Worm (Caenorhabditis elegans) whole organism, late embryonic: ENCODE data around the gene bus-17.

Experiments
- fkh-6 ChIP-seq: sonication (generic microtip); optimal IDR thresholded peaks from 2 replicates; lab custom pipeline; 2016; ENCODE audit warnings: missing genetic modification characterization, missing compliant biosample characterization
- hlh-13 ChIP-seq: fragments of 200-800 bp; sonication (Bioruptor generic); optimal IDR thresholded peaks from 2 replicates; lab custom pipeline; 2018; ENCODE audit warnings: mild to moderate bottlenecking, missing genetic modification characterization, missing compliant biosample characterization
- nhr-11 ChIP-seq: fragments of 150-350 bp; optimal IDR thresholded peaks from 2 replicates; lab custom pipeline; 2014; ENCODE audit warnings: missing biosample characterization, missing genetic modification characterization
- pag-3 ChIP-seq: sonication (generic microtip); optimal IDR thresholded peaks from 2 replicates; lab custom pipeline; 2016; ENCODE audit warnings: missing compliant biosample characterization, missing genetic modification characterization, borderline replicate concordance
- pqm-1 ChIP-seq: sonication (generic microtip); optimal IDR thresholded peaks from 2 replicates; lab custom pipeline; 2016; ENCODE audit warnings: missing genetic modification characterization, missing compliant biosample characterization
- sox-2 ChIP-seq: fragments of 200-800 bp; sonication (Bioruptor generic); IDR thresholded peaks from 2 replicates; pipeline ENCODE4 v1.3.6; 2022; ENCODE audit warnings: missing genetic modification reagents, missing genetic modification characterization, missing compliant biosample characterization

DNA sequence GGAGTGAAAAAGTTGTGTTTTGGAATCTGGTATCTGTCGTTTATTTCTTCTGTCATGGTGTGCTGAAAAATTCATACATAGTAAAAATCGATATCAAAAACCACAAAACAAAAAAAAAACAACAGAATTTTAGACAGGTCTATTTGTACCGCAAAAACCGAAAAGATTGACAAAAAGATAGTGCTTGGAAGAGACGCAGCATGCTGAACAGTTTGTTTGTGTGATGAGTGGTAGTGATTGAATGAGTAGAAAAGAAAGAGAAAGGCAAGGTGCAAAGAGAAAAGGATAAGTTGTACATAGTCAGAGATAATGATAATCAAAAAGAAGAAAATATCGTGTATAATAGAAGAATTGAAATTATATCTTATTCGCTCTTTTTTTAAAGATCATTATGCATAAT, 6.5 kb upstream of the bus-17 start, which contains the start of gene Y7A5A.2:
- TF ChIP-seq pqm-1 (no peak), hlh-13 (GFP tag; lab: Kevin White, UChicago) (no peak), sox-2 (GFP tag; lab: Robert Waterston, UW) (no peak), nhr-11 (no peak), fkh-6 (no peak), pag-3 (tag; lab: Kevin White, UChicago) (no peak)
